Worm (Caenorhabditis elegans): Measurements from ENCODE around the gene nhr-177.

ce11 chrV:1588128-1588527, 21.9 kb upstream of the nhr-177 start, which contains the start of gene F16B4.5:
- TF ChIP-seq hmbx-1 (tag; optimal IDR thresholded peaks at IDR 0.05) (no peak), flt-1 (GFP tag; IDR thresholded peaks at IDR 0.05) (no peak), tbx-11 (GFP tag; IDR thresholded peaks at IDR 0.05) (no peak), hnd-1 (tag; optimal IDR thresholded peaks at IDR 0.05) (no peak), ama-1 (optimal IDR thresholded peaks at IDR 0.05) (no peak), hmg-4 (GFP tag; optimal IDR thresholded peaks at IDR 0.05) (no peak), tra-4 (tag; optimal IDR thresholded peaks at IDR 0.05) (no peak), sea-1 (GFP tag; conservative IDR thresholded peaks at IDR 0.05) (no peak), ceh-13 (GFP tag; optimal IDR thresholded peaks at IDR 0.05) (no peak), F13C5.2 (tag; optimal IDR thresholded peaks at IDR 0.05) (no peak)
